Fruit fly (Drosophila melanogaster): ENCODE results near the gene CG17147.

CG17147 gene

DNA sequence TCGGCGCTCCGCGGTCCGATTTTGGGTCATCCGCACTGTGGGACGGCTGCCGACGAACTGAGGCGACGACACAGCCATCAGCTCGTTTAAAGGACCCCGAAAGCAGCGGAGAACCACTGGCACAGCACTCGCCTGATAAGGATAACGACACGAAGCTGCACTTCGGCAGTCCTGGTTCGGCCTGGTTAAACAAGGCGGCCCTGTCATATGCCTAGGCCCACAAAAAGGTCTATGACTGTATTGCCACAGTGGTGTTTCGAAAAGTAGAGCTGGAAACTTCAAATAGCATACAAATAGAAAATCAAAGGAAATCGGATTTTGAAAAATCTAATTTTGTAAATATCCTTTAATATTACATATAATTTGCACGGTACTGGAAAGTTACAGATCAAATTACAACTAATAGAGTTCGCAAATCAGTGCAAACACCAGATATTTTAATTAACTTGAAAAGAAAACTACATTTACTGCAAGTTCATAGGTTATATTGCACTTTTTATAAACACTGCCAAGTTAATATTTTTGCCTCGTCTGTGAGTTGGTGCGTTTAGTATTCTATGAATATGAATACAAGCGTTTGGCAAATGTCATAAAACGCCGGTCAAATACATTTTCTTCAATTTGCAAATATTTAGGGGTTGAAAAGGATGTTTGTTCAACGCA lies 38.4 kb upstream of the CG17147 start (continued):
- TF ChIP-seq dati (GFP tag; IDR thresholded peaks at IDR 0.05), result no peak
- TF ChIP-seq sd (tag; optimal IDR thresholded peaks at IDR 0.05), result no peak
- TF ChIP-seq jing (GFP tag; optimal IDR thresholded peaks at IDR 0.05), result no peak
- peak; percentile 48; the same call in 1 of the 3 replicates for TF ChIP-seq CG34422 (GFP tag; IDR thresholded peaks at IDR 0.05)
- peak; percentile 79 for TF ChIP-seq lilli (GFP tag; optimal IDR thresholded peaks at IDR 0.05)
- TF ChIP-seq z (GFP tag; IDR thresholded peaks at IDR 0.05), result no peak
- TF ChIP-seq nerfin-2 (GFP tag; IDR thresholded peaks at IDR 0.05; ENCODE audit: partially characterized antibody), result no peak
- TF ChIP-seq CG16779 (GFP tag; IDR thresholded peaks at IDR 0.05), result 0 out of 2 replicates have a peak, but pooled peaks have one; percentile 40
- TF ChIP-seq Lim3 (GFP tag; IDR thresholded peaks at IDR 0.05), result no peak
- no peak for TF ChIP-seq CG8478 (optimal IDR thresholded peaks at IDR 0.05)
- TF ChIP-seq chif (GFP tag; optimal IDR thresholded peaks at IDR 0.05), result no peak
- no peak for TF ChIP-seq GATAe (GFP tag; conservative IDR thresholded peaks at IDR 0.05)
- no peak for TF ChIP-seq MBD-R2 (GFP tag; IDR thresholded peaks at IDR 0.05)
- TF ChIP-seq ac (GFP tag; optimal IDR thresholded peaks at IDR 0.05), result no peak
- TF ChIP-seq so (GFP tag; IDR thresholded peaks at IDR 0.05), result no peak; the same call in 2 of the 3 replicates
- peak; percentile 0 for TF ChIP-seq Nf-YB (GFP tag; optimal IDR thresholded peaks at IDR 0.05)
- TF ChIP-seq chm (GFP tag; IDR thresholded peaks at IDR 0.05), result no peak
- TF ChIP-seq crc (GFP tag; optimal IDR thresholded peaks at IDR 0.05), result no peak
- TF ChIP-seq CG2199 (GFP tag; IDR thresholded peaks at IDR 0.05), result no peak
- TF ChIP-seq hbn (GFP tag; IDR thresholded peaks at IDR 0.05; ENCODE audit: partially characterized antibody), result no peak
- TF ChIP-seq CG10147 (GFP tag; optimal IDR thresholded peaks at IDR 0.05), result peak; percentile 27
- TF ChIP-seq HLH3B (GFP tag; IDR thresholded peaks at IDR 0.05), result peak; percentile 57; the same call in 1 of the 2 replicates
- TF ChIP-seq E2f2 (GFP tag; IDR thresholded peaks at IDR 0.05), result peak; percentile 44
- TF ChIP-seq Stat92E (GFP tag; optimal IDR thresholded peaks at IDR 0.05), result no peak
- TF ChIP-seq mld (GFP tag; IDR thresholded peaks at IDR 0.05; ENCODE audit: partially characterized antibody), result no peak
- TF ChIP-seq ab (GFP tag; optimal IDR thresholded peaks at IDR 0.05), result no peak
- TF ChIP-seq CG13894 (tag; optimal IDR thresholded peaks at IDR 0.05), result peak; percentile 56
- TF ChIP-seq Jarid2 (GFP tag; optimal IDR thresholded peaks at IDR 0.05), result peak; percentile 44
- TF ChIP-seq CG4730 (GFP tag; IDR thresholded peaks at IDR 0.05), result no peak
- TF ChIP-seq Taf1 (GFP tag; IDR thresholded peaks at IDR 0.05), result no peak; the same call in 1 of the 2 replicates
- peak; percentile 62; the same call in 1 of the 3 replicates for TF ChIP-seq CG2889 (GFP tag; IDR thresholded peaks at IDR 0.05)
- no peak for TF ChIP-seq tll (GFP tag; optimal IDR thresholded peaks at IDR 0.05)
- TF ChIP-seq sc (optimal IDR thresholded peaks at IDR 0.05), result no peak
- peak; percentile 4 for TF ChIP-seq sc (GFP tag; optimal IDR thresholded peaks at IDR 0.05)
- peak; percentile 56 for TF ChIP-seq CG17385 (GFP tag; optimal IDR thresholded peaks at IDR 0.05)
- peak; percentile 77 for TF ChIP-seq gem (tag; optimal IDR thresholded peaks at IDR 0.05)
- TF ChIP-seq CG8765 (GFP tag; IDR thresholded peaks at IDR 0.05), result no peak
- TF ChIP-seq CG8924 (tag; optimal IDR thresholded peaks at IDR 0.05), result peak; percentile 42
- TF ChIP-seq dan (GFP tag; IDR thresholded peaks at IDR 0.05), result no peak
- peak; percentile 61 for TF ChIP-seq Chrac-16 (GFP tag; optimal IDR thresholded peaks at IDR 0.05)
- TF ChIP-seq CG10543 (GFP tag; optimal IDR thresholded peaks at IDR 0.05), result peak; percentile 43
- TF ChIP-seq oc (tag; optimal IDR thresholded peaks at IDR 0.05), result no peak
- TF ChIP-seq p53 (GFP tag; optimal IDR thresholded peaks at IDR 0.05), result no peak
- no peak for TF ChIP-seq CG7372 (GFP tag; IDR thresholded peaks at IDR 0.05)

All from whole organism, embryonic.